Worm (Caenorhabditis elegans) whole organism, L4 larva: ENCODE data around the gene nspe-5.
A peak's percentile ranks its signal among the peaks of the same experiment; 100 is the strongest.

Experiments used
- D1046.2 ChIP-seq: fragments of 200-800 bp; sonication (Bioruptor generic); IDR thresholded peaks from 2 replicates; pipeline ENCODE4 v1.3.6; 2022; ENCODE audit warnings: missing genetic modification characterization, missing compliant biosample characterization
- F10B5.3 ChIP-seq: sonication (generic microtip); optimal IDR thresholded peaks from 2 replicates; lab custom pipeline; 2016; ENCODE audit warnings: mild to moderate bottlenecking, missing genetic modification characterization, missing compliant biosample characterization
- F26F4.8 ChIP-seq: fragments of 200-800 bp; sonication (Bioruptor generic); conservative IDR thresholded peaks from 2 replicates; pipeline ENCODE4 v1.3.6; 2022; ENCODE audit warnings: missing genetic modification characterization, missing compliant biosample characterization
- F49E8.2 ChIP-seq: sonication (generic microtip); optimal IDR thresholded peaks from 2 replicates; lab custom pipeline; 2016; ENCODE audit warnings: missing compliant biosample characterization, mild to moderate bottlenecking, missing genetic modification characterization, borderline replicate concordance
- T20F7.1 ChIP-seq: fragments of 200-800 bp; sonication (Bioruptor generic); optimal IDR thresholded peaks from 2 replicates; lab custom pipeline; 2018; ENCODE audit warnings: mild to moderate bottlenecking, missing genetic modification characterization, missing compliant biosample characterization
- T26A8.4 ChIP-seq: fragments of 200-800 bp; sonication (Bioruptor generic); IDR thresholded peaks from 2 replicates; pipeline ENCODE4 v1.3.6; 2022; ENCODE audit warnings: missing genetic modification characterization, missing compliant biosample characterization
- Y5F2A.4 ChIP-seq: fragments of 200-800 bp; sonication (Bioruptor generic); optimal IDR thresholded peaks from 2 replicates; lab custom pipeline; 2018; ENCODE audit warnings: mild to moderate bottlenecking, missing genetic modification characterization, missing compliant biosample characterization
- Y75B8A.6 ChIP-seq: fragments of 200-800 bp; sonication (Bioruptor generic); IDR thresholded peaks from 2 replicates; pipeline ENCODE4 v1.3.6; 2022; ENCODE audit warnings: missing genetic modification reagents, missing genetic modification characterization, missing compliant biosample characterization
- ZK337.2 ChIP-seq: fragments of 200-800 bp; sonication (Bioruptor generic); IDR thresholded peaks from 2 replicates; pipeline ENCODE4 v1.3.6; 2022; ENCODE audit warnings: missing genetic modification reagents, missing genetic modification characterization, missing compliant biosample characterization
- aly-2 ChIP-seq: sonication (generic microtip); optimal IDR thresholded peaks from 2 replicates; lab custom pipeline; 2018; ENCODE audit warnings: missing biosample characterization, missing genetic modification characterization
- ama-1 ChIP-seq: fragments of 150-350 bp; optimal IDR thresholded peaks from 2 replicates; lab custom pipeline; 2014; ENCODE audit warnings: inconsistent platforms, mixed read lengths
- arid-1 ChIP-seq: fragments of 200-800 bp; sonication (Bioruptor generic); conservative IDR thresholded peaks from 2 replicates; pipeline ENCODE4 v1.3.6; 2022; ENCODE audit warnings: missing genetic modification reagents, missing genetic modification characterization, missing compliant biosample characterization
- ceh-32 ChIP-seq: sonication (generic microtip); optimal IDR thresholded peaks from 2 replicates; lab custom pipeline; 2016; ENCODE audit warnings: mild to moderate bottlenecking, missing genetic modification characterization, missing compliant biosample characterization; ENCODE audit not compliant: poor library complexity
- ceh-82 ChIP-seq: sonication (generic microtip); optimal IDR thresholded peaks from 2 replicates; lab custom pipeline; 2017; ENCODE audit warnings: missing biosample characterization, missing genetic modification characterization
- cey-2 ChIP-seq: sonication (generic microtip); optimal IDR thresholded peaks from 3 replicates; lab custom pipeline; 2017; ENCODE audit warnings: missing genetic modification characterization, mild to moderate bottlenecking, missing compliant biosample characterization, antibody characterized with exemption, borderline replicate concordance; ENCODE audit not compliant: insufficient read depth
- daf-12 ChIP-seq: fragments of 150-350 bp; optimal IDR thresholded peaks from 2 replicates; lab custom pipeline; 2014; ENCODE audit warnings: missing biosample characterization, missing genetic modification reagents, missing genetic modification characterization
- daf-16 ChIP-seq, 3 experiments: sonication (generic microtip); optimal IDR thresholded peaks; 2 replicates each; lab custom pipeline; 2016 to 2017; ENCODE audit warnings: missing genetic modification characterization in 3 of 3, missing genetic modification reagents in 3 of 3, mild to moderate bottlenecking in 2 of 3, missing compliant biosample characterization in 2 of 3, missing biosample characterization in 1 of 3, moderate library complexity in 1 of 3
- dpl-1 ChIP-seq: fragments of 150-350 bp; optimal IDR thresholded peaks from 2 replicates; lab custom pipeline; 2014; ENCODE audit warnings: missing biosample characterization, missing genetic modification reagents, missing genetic modification characterization
- fkh-10 ChIP-seq: fragments of 150-350 bp; optimal IDR thresholded peaks from 2 replicates; lab custom pipeline; 2014; ENCODE audit warnings: missing biosample characterization, missing genetic modification reagents, missing genetic modification characterization
- fos-1 ChIP-seq: fragments of 150-350 bp; optimal IDR thresholded peaks from 2 replicates; lab custom pipeline; 2014; ENCODE audit warnings: missing biosample characterization, missing genetic modification characterization
- gei-8 ChIP-seq: fragments of 200-800 bp; sonication (Bioruptor generic); optimal IDR thresholded peaks from 2 replicates; lab custom pipeline; 2018; ENCODE audit warnings: mild to moderate bottlenecking, missing genetic modification characterization, missing compliant biosample characterization
- hlh-11 ChIP-seq: fragments of 200-800 bp; sonication (Bioruptor generic); optimal IDR thresholded peaks from 2 replicates; lab custom pipeline; 2018; ENCODE audit warnings: mild to moderate bottlenecking, missing genetic modification characterization, missing compliant biosample characterization
- hlh-30 ChIP-seq: sonication (generic microtip); optimal IDR thresholded peaks from 2 replicates; lab custom pipeline; 2017; ENCODE audit warnings: antibody characterized with exemption, mild to moderate bottlenecking, missing genetic modification characterization, missing compliant biosample characterization; ENCODE audit not compliant: insufficient read depth
- hmg-1.1 ChIP-seq: fragments of 200-800 bp; sonication (Bioruptor generic); IDR thresholded peaks from 2 replicates; pipeline ENCODE4 v1.3.6; 2022; ENCODE audit warnings: missing genetic modification reagents, missing genetic modification characterization, missing compliant biosample characterization
- lim-7 ChIP-seq: fragments of 200-800 bp; sonication (Bioruptor generic); IDR thresholded peaks from 2 replicates; pipeline ENCODE4 v1.3.6; 2022; ENCODE audit warnings: missing genetic modification characterization, missing compliant biosample characterization
- lin-13 ChIP-seq: fragments of 150-350 bp; optimal IDR thresholded peaks from 2 replicates; lab custom pipeline; 2014; ENCODE audit warnings: missing biosample characterization, missing genetic modification reagents, missing genetic modification characterization
- lin-38 ChIP-seq: fragments of 200-800 bp; sonication (Bioruptor generic); IDR thresholded peaks from 2 replicates; pipeline ENCODE4 v1.3.6; 2022; ENCODE audit warnings: missing genetic modification reagents, missing genetic modification characterization, missing compliant biosample characterization
- mdt-29 ChIP-seq: fragments of 200-800 bp; sonication (Bioruptor generic); IDR thresholded peaks from 2 replicates; pipeline ENCODE4 v1.3.6; 2022; ENCODE audit warnings: missing genetic modification reagents, missing genetic modification characterization, missing compliant biosample characterization
- mxl-3 ChIP-seq: fragments of 200-800 bp; sonication (Bioruptor generic); optimal IDR thresholded peaks from 2 replicates; lab custom pipeline; 2018; ENCODE audit warnings: mild to moderate bottlenecking, missing genetic modification characterization, missing compliant biosample characterization
- nhr-10 ChIP-seq: fragments of 150-350 bp; optimal IDR thresholded peaks from 2 replicates; lab custom pipeline; 2014; ENCODE audit warnings: missing biosample characterization, missing genetic modification characterization
- nhr-11 ChIP-seq: fragments of 150-350 bp; optimal IDR thresholded peaks from 2 replicates; lab custom pipeline; 2014; ENCODE audit warnings: missing biosample characterization, missing genetic modification characterization
- nhr-28 ChIP-seq: fragments of 150-350 bp; optimal IDR thresholded peaks from 2 replicates; lab custom pipeline; 2014; ENCODE audit warnings: missing biosample characterization, missing genetic modification characterization
- nhr-41 ChIP-seq: fragments of 200-800 bp; sonication (Bioruptor generic); IDR thresholded peaks from 2 replicates; pipeline ENCODE4 v1.3.6; 2022; ENCODE audit warnings: missing genetic modification reagents, missing genetic modification characterization, missing compliant biosample characterization
- nhr-42 ChIP-seq: fragments of 200-800 bp; sonication (Bioruptor generic); IDR thresholded peaks from 2 replicates; pipeline ENCODE4 v1.3.6; 2022; ENCODE audit warnings: missing genetic modification characterization, missing compliant biosample characterization
- nhr-6 ChIP-seq: fragments of 150-350 bp; optimal IDR thresholded peaks from 2 replicates; lab custom pipeline; 2014; ENCODE audit warnings: missing biosample characterization, missing genetic modification characterization
- nhr-76 ChIP-seq: fragments of 150-350 bp; optimal IDR thresholded peaks from 2 replicates; lab custom pipeline; 2014; ENCODE audit warnings: missing biosample characterization, missing genetic modification characterization
- set-16 ChIP-seq: fragments of 200-800 bp; sonication (Bioruptor generic); IDR thresholded peaks from 2 replicates; pipeline ENCODE4 v1.3.6; 2022; ENCODE audit warnings: missing genetic modification reagents, missing genetic modification characterization, missing compliant biosample characterization
- skn-1 ChIP-seq: fragments of 150-350 bp; optimal IDR thresholded peaks from 2 replicates; lab custom pipeline; 2014; ENCODE audit warnings: missing biosample characterization, missing genetic modification characterization
- tag-97 ChIP-seq: fragments of 200-800 bp; sonication (Bioruptor generic); IDR thresholded peaks from 2 replicates; pipeline ENCODE4 v1.3.6; 2022; ENCODE audit warnings: missing genetic modification characterization, missing compliant biosample characterization
- tra-1 ChIP-seq: fragments of 200-800 bp; sonication (Bioruptor generic); IDR thresholded peaks from 2 replicates; pipeline ENCODE4 v1.3.6; 2022; ENCODE audit warnings: missing genetic modification reagents, missing genetic modification characterization, missing compliant biosample characterization
- unc-130 ChIP-seq: sonication (generic microtip); optimal IDR thresholded peaks from 2 replicates; lab custom pipeline; 2016; ENCODE audit warnings: missing genetic modification reagents, missing genetic modification characterization, missing compliant biosample characterization
- unc-39 ChIP-seq: sonication (generic microtip); optimal IDR thresholded peaks from 2 replicates; lab custom pipeline; 2017; ENCODE audit warnings: missing biosample characterization, missing genetic modification characterization
- unc-62 ChIP-seq, 3 experiments: fragments of 150-350 bp in 1 of 3; sonication (generic microtip); optimal IDR thresholded peaks in 2 of 3; peaks in 1 of 3; 1 replicate in 1 of 3; 2 replicates in 2 of 3; lab custom pipeline; 2014 to 2017; ENCODE audit warnings: missing biosample characterization in 3 of 3, missing genetic modification characterization in 3 of 3, missing genetic modification reagents in 3 of 3, missing genotype in 1 of 3
- vab-7 ChIP-seq: fragments of 200-800 bp; sonication (Bioruptor generic); IDR thresholded peaks from 2 replicates; pipeline ENCODE4 v1.3.6; 2022; ENCODE audit warnings: missing genetic modification reagents, missing genetic modification characterization, missing compliant biosample characterization
- zag-1 ChIP-seq: fragments of 150-350 bp; optimal IDR thresholded peaks from 2 replicates; lab custom pipeline; 2014; ENCODE audit warnings: missing biosample characterization, missing genetic modification characterization
- zfp-3 ChIP-seq: fragments of 200-800 bp; sonication (Bioruptor generic); conservative IDR thresholded peaks from 2 replicates; pipeline ENCODE4 v1.3.6; 2022; ENCODE audit warnings: missing genetic modification reagents, missing genetic modification characterization, missing compliant biosample characterization
- ztf-7 ChIP-seq: fragments of 150-350 bp; optimal IDR thresholded peaks from 2 replicates; lab custom pipeline; 2014; ENCODE audit warnings: missing biosample characterization, missing genetic modification characterization

The nspe-5 gene

DNA sequence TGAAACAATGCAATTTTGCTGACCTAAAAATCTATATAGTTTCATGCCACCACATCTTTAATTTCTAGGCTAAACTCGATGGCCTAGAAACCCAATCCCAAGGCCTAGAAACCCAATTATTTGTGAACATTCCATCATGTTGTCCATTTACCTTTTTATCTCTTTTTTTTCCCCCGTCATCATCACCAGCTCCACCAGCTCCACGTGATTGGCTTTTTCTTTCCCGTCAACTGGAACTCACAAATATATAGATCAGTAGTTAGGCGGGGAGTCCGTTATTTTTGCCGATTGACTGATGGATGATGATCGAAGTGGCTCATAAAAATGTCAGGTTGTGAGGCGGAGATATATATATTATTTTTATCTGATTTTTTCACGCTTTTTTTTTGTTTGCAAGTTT, 29.7 kb downstream of the nspe-5 start (continued):
- TF ChIP-seq daf-16 (GFP tag; optimal IDR thresholded peaks at IDR 0.05; lab: Kevin White, UChicago), result peak in 1 of 2 experiments; percentile 67
- no peak for TF ChIP-seq daf-16 (tag; optimal IDR thresholded peaks at IDR 0.05; lab: Kevin White, UChicago)
- TF ChIP-seq Y5F2A.4 (GFP tag; lab: Kevin White, UChicago), result no peak
- TF ChIP-seq Y75B8A.6 (GFP tag; lab: Robert Waterston, UW), result no peak
- TF ChIP-seq T26A8.4 (GFP tag; lab: Robert Waterston, UW), result no peak

DNA sequence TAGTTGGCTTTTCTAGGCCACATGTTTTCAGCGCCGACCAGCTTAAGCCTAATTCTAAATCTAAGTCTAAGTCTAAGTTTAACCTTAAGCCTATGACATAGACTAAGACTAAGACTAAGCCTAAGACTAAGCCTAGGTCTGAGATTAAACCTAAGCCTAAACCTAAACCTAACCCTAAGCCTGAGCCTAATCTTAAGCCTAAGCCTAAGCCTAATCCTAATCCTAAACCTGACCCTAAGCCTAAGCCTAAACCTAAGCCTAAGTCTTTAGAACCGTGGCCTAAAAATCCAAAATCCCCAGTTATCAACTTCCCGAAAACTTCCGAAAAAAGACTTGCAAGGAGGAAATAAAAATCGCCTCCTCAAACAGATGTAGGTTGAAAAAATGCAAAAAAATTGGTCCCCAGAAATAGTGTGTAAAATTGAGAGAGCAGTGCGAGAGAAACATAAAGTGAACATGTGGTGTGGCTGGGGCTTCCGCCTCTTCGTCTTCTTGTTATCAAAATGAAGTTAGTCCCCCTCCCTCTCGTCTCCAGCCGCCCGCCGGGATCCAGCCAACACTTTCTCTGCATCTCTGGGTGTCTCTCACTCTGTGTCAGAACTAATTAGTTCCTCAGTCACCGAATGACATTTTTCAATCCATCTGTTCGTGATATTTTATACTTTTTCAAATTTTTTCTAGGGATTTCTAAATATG, 31.2 kb downstream of the nspe-5 start:
- TF ChIP-seq nhr-6 (no peak), ztf-7 (no peak), unc-130 (no peak), mdt-29 (GFP tag; lab: Robert Waterston, UW) (no peak), set-16 (GFP tag; lab: Robert Waterston, UW) (peak; percentile 15; the same call in 1 of the 2 replicates), arid-1 (GFP tag; lab: Robert Waterston, UW) (no peak), zag-1 (tag; lab: Kevin White, UChicago) (no peak), unc-39 (tag; lab: Kevin White, UChicago) (no peak), ama-1 (no peak), gei-8 (GFP tag; lab: Kevin White, UChicago) (no peak), hlh-11 (tag; lab: Kevin White, UChicago) (peak; percentile 61), aly-2 (tag; lab: Kevin White, UChicago) (no peak), T20F7.1 (GFP tag; lab: Kevin White, UChicago) (no peak), Y5F2A.4 (GFP tag; lab: Kevin White, UChicago) (no peak), daf-16 (GFP tag; optimal IDR thresholded peaks at IDR 0.05; lab: Kevin White, UChicago) (peak in 1 of 2 experiments; percentile 26), daf-16 (tag; optimal IDR thresholded peaks at IDR 0.05; lab: Kevin White, UChicago) (no peak), lim-7 (no peak), dpl-1 (GFP tag; lab: Kevin White, UChicago) (no peak), vab-7 (GFP tag; lab: Robert Waterston, UW) (0 out of 2 replicates have a peak, but pooled peaks have one; percentile 14), ceh-82 (tag; lab: Kevin White, UChicago) (no peak), D1046.2 (GFP tag; lab: Robert Waterston, UW) (no peak), nhr-41 (GFP tag; lab: Robert Waterston, UW) (no peak), nhr-10 (tag; lab: Kevin White, UChicago) (no peak), daf-12 (tag; lab: Kevin White, UChicago) (no peak), nhr-76 (tag; lab: Kevin White, UChicago) (no peak), mxl-3 (GFP tag; lab: Kevin White, UChicago) (peak; percentile 77), skn-1 (tag; lab: Kevin White, UChicago) (no peak), fos-1 (tag; lab: Kevin White, UChicago) (no peak), cey-2 (tag; lab: Kevin White, UChicago) (no peak), nhr-42 (no peak), hlh-30 (tag; lab: Kevin White, UChicago) (peak; percentile 50), lin-38 (GFP tag; lab: Robert Waterston, UW) (no peak), zfp-3 (GFP tag; lab: Robert Waterston, UW) (no peak), tra-1 (GFP tag; lab: Robert Waterston, UW) (peak; percentile 71), ceh-32 (tag; lab: Kevin White, UChicago) (no peak), T26A8.4 (GFP tag; lab: Robert Waterston, UW) (no peak), hmg-1.1 (GFP tag; lab: Robert Waterston, UW) (no peak; the same call in 1 of the 2 replicates), F26F4.8 (GFP tag; lab: Robert Waterston, UW) (no peak), fkh-10 (no peak), F49E8.2 (no peak), Y75B8A.6 (GFP tag; lab: Robert Waterston, UW) (no peak), lin-13 (GFP tag; lab: Kevin White, UChicago) (peak; percentile 11), nhr-11 (tag; lab: Kevin White, UChicago) (no peak), F10B5.3 (tag; lab: Kevin White, UChicago) (no peak), ZK337.2 (GFP tag; lab: Robert Waterston, UW) (no peak), nhr-28 (peak; percentile 0), unc-62 (GFP tag; optimal IDR thresholded peaks at IDR 0.05 in 1 of 2; lab: Kevin White, UChicago) (no peak), unc-62 (tag; optimal IDR thresholded peaks at IDR 0.05; lab: Kevin White, UChicago) (no peak), tag-97 (GFP tag; lab: Robert Waterston, UW) (no peak)
